Fruit fly (Drosophila melanogaster) whole organism, adult: Measurements from ENCODE around the gene CG42676.

Experiments used
- CG11617 ChIP-seq: fragments of 200-800 bp; sonication (Bioruptor generic); optimal IDR thresholded peaks from 2 replicates; lab custom pipeline; 2017; ENCODE audit warnings: mild to moderate bottlenecking, missing biosample characterization, missing genetic modification reagents, missing genetic modification characterization
- CG14711 ChIP-seq: fragments of 200-800 bp; sonication (Bioruptor generic); optimal IDR thresholded peaks from 2 replicates; lab custom pipeline; 2018; ENCODE audit warnings: missing biosample characterization, mild to moderate bottlenecking, missing genetic modification characterization, moderate library complexity
- bab1 ChIP-seq: fragments of 200-800 bp; sonication (Bioruptor generic); optimal IDR thresholded peaks from 3 replicates; lab custom pipeline; 2019; ENCODE audit warnings: missing biosample characterization, mild to moderate bottlenecking, missing genetic modification characterization, moderate library complexity
- cic ChIP-seq: fragments of 200-800 bp; sonication (Bioruptor generic); optimal IDR thresholded peaks from 2 replicates; lab custom pipeline; 2017; ENCODE audit warnings: missing biosample characterization, mild to moderate bottlenecking, missing genetic modification characterization, moderate library complexity
- ovo ChIP-seq: fragments of 200-800 bp; sonication (Bioruptor generic); optimal IDR thresholded peaks from 2 replicates; lab custom pipeline; 2016; ENCODE audit warnings: missing biosample characterization, missing genetic modification characterization
- tj ChIP-seq: fragments of 200-800 bp; sonication (Bioruptor generic); optimal IDR thresholded peaks from 3 replicates; lab custom pipeline; 2017; ENCODE audit warnings: missing biosample characterization, mild to moderate bottlenecking, missing genetic modification characterization, moderate library complexity

DNA sequence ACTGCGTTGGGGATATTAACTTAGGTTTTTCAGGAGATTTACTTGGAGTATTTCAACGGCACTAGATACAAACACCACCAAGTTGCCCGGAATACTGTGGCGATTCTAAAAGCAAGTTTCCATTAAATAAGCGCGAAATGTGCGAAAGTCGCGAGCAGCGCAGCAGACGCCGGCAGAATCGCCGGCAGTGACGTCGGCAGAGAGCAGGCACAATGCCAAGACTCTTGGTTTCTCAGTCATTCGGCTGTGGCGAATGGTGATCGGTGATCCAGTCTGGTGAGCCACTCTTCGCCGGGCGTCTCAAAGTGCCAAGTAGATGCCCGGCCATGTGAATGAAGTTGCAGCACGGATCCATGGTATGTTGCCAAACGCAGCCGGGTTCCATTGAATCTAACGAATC is 32.2 kb downstream of the CG42676 start, which contains the start of gene Cpr62Bb:
- TF ChIP-seq tj (GFP tag; lab: Kevin White, UChicago) (no peak), cic (GFP tag; lab: Kevin White, UChicago) (no peak), ovo (no peak), bab1 (no peak), CG14711 (tag; lab: Kevin White, UChicago) (no peak), CG11617 (no peak)
